Fruit fly (Drosophila melanogaster) whole organism, pupa: Measurements from ENCODE around the gene Scp2.

ENCODE experiments used
- CG14655 ChIP-seq: fragments of 200-800 bp; sonication (Bioruptor generic); optimal IDR thresholded peaks from 3 replicates; lab custom pipeline; 2017; ENCODE audit warnings: mild to moderate bottlenecking, missing biosample characterization, missing genetic modification reagents, missing genetic modification characterization
- CG32121 ChIP-seq: fragments of 200-800 bp; sonication (Bioruptor generic); IDR thresholded peaks from 2 replicates; pipeline ENCODE4 v1.3.6; 2022; ENCODE audit warnings: missing biosample characterization, missing genetic modification characterization
- EcR ChIP-seq: fragments of 200-800 bp; sonication (Bioruptor generic); optimal IDR thresholded peaks from 3 replicates; lab custom pipeline; 2019; ENCODE audit warnings: missing biosample characterization, missing genetic modification characterization, mild to moderate bottlenecking, moderate library complexity, missing genetic modification reagents
- Ets98B ChIP-seq: fragments of 200-800 bp; sonication (Bioruptor generic); IDR thresholded peaks from 2 replicates; pipeline ENCODE4 v1.3.6; 2022; ENCODE audit warnings: missing biosample characterization, missing genetic modification characterization
- gl ChIP-seq: fragments of 200-800 bp; sonication (Bioruptor generic); optimal IDR thresholded peaks from 2 replicates; lab custom pipeline; 2018; ENCODE audit warnings: missing biosample characterization, mild to moderate bottlenecking, missing genetic modification characterization
- rn ChIP-seq: fragments of 200-800 bp; sonication (Bioruptor generic); IDR thresholded peaks from 2 replicates; pipeline ENCODE4 v1.3.6; 2022; ENCODE audit warnings: missing biosample characterization, missing genetic modification characterization

DNA sequence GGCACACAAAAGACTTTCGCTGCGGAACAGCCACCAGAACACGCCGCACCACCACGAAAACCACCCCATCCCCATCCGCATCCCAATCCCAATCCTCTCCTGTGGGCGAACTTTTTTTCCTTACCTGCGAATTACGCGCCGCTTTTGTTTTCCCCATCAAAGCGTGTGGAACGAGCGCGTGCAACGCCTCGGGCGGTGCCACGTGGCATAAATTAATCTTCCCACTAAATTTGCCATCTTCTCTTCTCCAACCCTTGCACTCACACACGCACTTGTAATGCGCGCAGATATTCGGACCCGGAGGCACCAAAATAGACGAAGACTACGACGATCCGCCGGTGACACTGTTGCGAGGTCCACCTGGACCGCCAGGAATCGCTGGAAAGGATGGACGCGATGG lies 18.7 kb downstream of the Scp2 start:
- TF ChIP-seq CG32121 (GFP tag; lab: Robert Waterston, UW) (no peak), CG14655 (GFP tag; lab: Kevin White, UChicago) (no peak), EcR (GFP tag; lab: Kevin White, UChicago) (no peak), gl (tag; lab: Kevin White, UChicago) (no peak), rn (GFP tag; lab: Robert Waterston, UW) (no peak), Ets98B (GFP tag; lab: Robert Waterston, UW) (no peak)
